Worm (Caenorhabditis elegans) whole organism, early embryonic: ENCODE results near the gene F14H3.3.

ENCODE experiments used
- ama-1 ChIP-seq: fragments of 150-350 bp; optimal IDR thresholded peaks from 2 replicates; lab custom pipeline; 2014
- ceh-36 ChIP-seq: sonication (generic microtip); optimal IDR thresholded peaks from 2 replicates; lab custom pipeline; 2016; ENCODE audit warnings: missing genetic modification characterization, inconsistent platforms, missing compliant biosample characterization
- flt-1 ChIP-seq: fragments of 200-800 bp; sonication (Bioruptor generic); IDR thresholded peaks from 2 replicates; pipeline ENCODE4 v1.3.6; 2022; ENCODE audit warnings: missing genetic modification characterization, missing compliant biosample characterization
- hmbx-1 ChIP-seq: sonication (generic microtip); optimal IDR thresholded peaks from 2 replicates; lab custom pipeline; 2016; ENCODE audit warnings: mild to moderate bottlenecking, missing genetic modification characterization, missing compliant biosample characterization
- hnd-1 ChIP-seq: sonication (generic microtip); optimal IDR thresholded peaks from 2 replicates; lab custom pipeline; 2016; ENCODE audit warnings: missing genetic modification characterization, missing compliant biosample characterization
- pes-1 ChIP-seq: fragments of 200-800 bp; sonication (Bioruptor generic); IDR thresholded peaks from 2 replicates; pipeline ENCODE4 v1.3.6; 2022; ENCODE audit warnings: missing genetic modification reagents, missing genetic modification characterization, missing compliant biosample characterization

DNA sequence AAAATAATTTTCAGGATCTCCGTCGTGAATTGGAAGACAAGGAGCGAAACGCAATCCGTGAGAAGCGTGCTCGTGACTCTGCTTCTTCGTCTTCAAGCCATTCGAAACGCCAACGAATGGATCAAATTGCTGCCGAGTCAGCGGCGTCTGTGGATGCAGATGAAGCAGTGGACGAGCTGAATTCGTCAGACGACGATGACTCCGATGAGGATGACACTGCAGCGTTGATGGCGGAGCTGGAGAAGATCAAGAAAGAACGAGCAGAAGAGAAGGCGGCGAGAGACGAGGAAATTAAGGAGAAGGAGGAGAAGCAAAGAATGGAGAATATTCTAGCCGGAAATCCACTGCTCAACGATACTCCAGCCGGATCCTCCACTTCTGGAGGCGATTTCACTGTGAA lies 29.7 kb downstream of the F14H3.3 start:
- TF ChIP-seq hnd-1 (tag; lab: Kevin White, UChicago) (no peak), flt-1 (GFP tag; lab: Robert Waterston, UW) (no peak), ceh-36 (tag; lab: Kevin White, UChicago) (no peak), ama-1 (lab: Kevin White, UChicago) (no peak), hmbx-1 (no peak), pes-1 (no peak)
